Fruit fly (Drosophila melanogaster) whole organism, embryonic: ENCODE results near the gene CG15373.

Source experiments
- B-H1 ChIP-seq: fragments of 200-800 bp; sonication (Bioruptor generic); IDR thresholded peaks from 3 replicates; pipeline ENCODE4 v1.3.6; 2022; ENCODE audit warnings: missing biosample characterization, missing genetic modification characterization
- Bdp1 ChIP-seq: fragments of 200-800 bp; sonication (Bioruptor generic); optimal IDR thresholded peaks from 3 replicates; lab custom pipeline; 2016; ENCODE audit warnings: missing biosample characterization, missing genetic modification characterization
- CG10366 ChIP-seq: fragments of 200-800 bp; sonication (Bioruptor generic); IDR thresholded peaks from 2 replicates; pipeline ENCODE4 v1.3.6; 2022; ENCODE audit warnings: missing biosample characterization, missing genetic modification characterization
- CG10543 ChIP-seq: fragments of 200-800 bp; sonication (Bioruptor generic); optimal IDR thresholded peaks from 3 replicates; lab custom pipeline; 2017; ENCODE audit warnings: missing biosample characterization, mild to moderate bottlenecking, missing genetic modification characterization, moderate library complexity
- CG10565 ChIP-seq: fragments of 200-800 bp; sonication (Bioruptor generic); optimal IDR thresholded peaks from 3 replicates; lab custom pipeline; 2016; ENCODE audit warnings: missing biosample characterization, mild to moderate bottlenecking, missing genetic modification characterization
- CG11247 ChIP-seq: fragments of 200-800 bp; sonication (Bioruptor generic); IDR thresholded peaks from 2 replicates; pipeline ENCODE4 v1.3.6; 2022; ENCODE audit warnings: missing biosample characterization, missing genetic modification characterization
- CG12104 ChIP-seq: fragments of 200-800 bp; sonication (Bioruptor generic); optimal IDR thresholded peaks from 3 replicates; lab custom pipeline; 2016; ENCODE audit warnings: missing biosample characterization, missing genetic modification characterization
- CG12744 ChIP-seq: fragments of 200-800 bp; sonication (Bioruptor generic); optimal IDR thresholded peaks from 2 replicates; lab custom pipeline; 2016; ENCODE audit warnings: missing biosample characterization, missing genetic modification characterization
- CG13287 ChIP-seq: fragments of 200-800 bp; sonication (Bioruptor generic); IDR thresholded peaks from 2 replicates; pipeline ENCODE4 v1.3.6; 2022; ENCODE audit warnings: missing biosample characterization, missing genetic modification characterization; ENCODE audit not compliant: partially characterized antibody
- CG13894 ChIP-seq: fragments of 200-800 bp; sonication (Bioruptor generic); optimal IDR thresholded peaks from 3 replicates; lab custom pipeline; 2018; ENCODE audit warnings: missing biosample characterization, mild to moderate bottlenecking, missing genetic modification characterization, moderate library complexity
- CG2199 ChIP-seq: fragments of 200-800 bp; sonication (Bioruptor generic); IDR thresholded peaks from 3 replicates; pipeline ENCODE4 v1.3.6; 2022; ENCODE audit warnings: missing biosample characterization, missing genetic modification characterization
- CG30020 ChIP-seq: fragments of 200-800 bp; optimal IDR thresholded peaks from 2 replicates; lab custom pipeline; 2019; ENCODE audit warnings: missing biosample characterization, mild to moderate bottlenecking, missing genetic modification characterization, moderate library complexity
- CG31365 ChIP-seq: fragments of 200-800 bp; sonication (Bioruptor generic); optimal IDR thresholded peaks from 2 replicates; lab custom pipeline; 2018; ENCODE audit warnings: missing biosample characterization, mild to moderate bottlenecking, missing genetic modification characterization
- CG34224 ChIP-seq: fragments of 200-800 bp; sonication (Bioruptor generic); IDR thresholded peaks from 3 replicates; pipeline ENCODE4 v1.3.6; 2022; ENCODE audit warnings: missing biosample characterization, missing genetic modification characterization; ENCODE audit not compliant: partially characterized antibody
- CG4854 ChIP-seq: fragments of 200-800 bp; sonication (Bioruptor generic); optimal IDR thresholded peaks from 2 replicates; lab custom pipeline; 2016; ENCODE audit warnings: missing biosample characterization, missing genetic modification characterization, inconsistent platforms
- CG6791 ChIP-seq: fragments of 200-800 bp; sonication (Bioruptor generic); IDR thresholded peaks from 3 replicates; pipeline ENCODE4 v1.3.6; 2022; ENCODE audit warnings: missing biosample characterization, missing genetic modification characterization; ENCODE audit not compliant: partially characterized antibody
- CG7745 ChIP-seq: fragments of 200-800 bp; sonication (Bioruptor generic); optimal IDR thresholded peaks from 2 replicates; lab custom pipeline; 2018; ENCODE audit warnings: missing biosample characterization, mild to moderate bottlenecking, missing genetic modification characterization, moderate library complexity
- CG8478 ChIP-seq: fragments of >200 bp; optimal IDR thresholded peaks from 2 replicates; lab custom pipeline; 2018
- CG9817 ChIP-seq: fragments of 200-800 bp; sonication (Bioruptor generic); optimal IDR thresholded peaks from 2 replicates; lab custom pipeline; 2018; ENCODE audit warnings: missing biosample characterization, mild to moderate bottlenecking, missing genetic modification characterization, moderate library complexity
- CG9932 ChIP-seq: fragments of 200-800 bp; sonication (Bioruptor generic); IDR thresholded peaks from 2 replicates; pipeline ENCODE4 v1.3.6; 2022; ENCODE audit warnings: missing biosample characterization, missing genetic modification characterization
- Deaf1 ChIP-seq: fragments of 200-800 bp; optimal IDR thresholded peaks from 3 replicates; lab custom pipeline; 2019; ENCODE audit warnings: missing biosample characterization, mild to moderate bottlenecking, missing genetic modification characterization, moderate library complexity
- HLH4C ChIP-seq: fragments of 200-800 bp; sonication (Bioruptor generic); IDR thresholded peaks from 3 replicates; pipeline ENCODE4 v1.3.6; 2022; ENCODE audit warnings: missing biosample characterization, missing genetic modification characterization; ENCODE audit not compliant: partially characterized antibody
- Max ChIP-seq: fragments of 200-800 bp; sonication (Bioruptor generic); optimal IDR thresholded peaks from 2 replicates; lab custom pipeline; 2016; ENCODE audit warnings: missing biosample characterization, mild to moderate bottlenecking, missing genetic modification characterization
- Mrtf ChIP-seq: fragments of 200-800 bp; sonication (Bioruptor generic); IDR thresholded peaks from 3 replicates; pipeline ENCODE4 v1.3.6; 2022; ENCODE audit warnings: missing biosample characterization, missing genetic modification characterization
- Ptx1 ChIP-seq: fragments of 200-800 bp; sonication (Bioruptor generic); IDR thresholded peaks from 2 replicates; pipeline ENCODE4 v1.3.6; 2022; ENCODE audit warnings: missing biosample characterization, missing genetic modification characterization
- Side ChIP-seq: fragments of 200-800 bp; sonication (Bioruptor generic); optimal IDR thresholded peaks from 2 replicates; lab custom pipeline; 2016; ENCODE audit warnings: missing biosample characterization, missing genetic modification characterization
- Sry-β ChIP-seq: fragments of 200-800 bp; sonication (Bioruptor generic); optimal IDR thresholded peaks from 2 replicates; lab custom pipeline; 2018; ENCODE audit warnings: missing biosample characterization, mild to moderate bottlenecking, missing genetic modification characterization, moderate library complexity
- Stat92E ChIP-seq, 3 experiments: fragments of >200 bp in 2 of 3; fragments of 200-800 bp in 1 of 3; sonication (Bioruptor generic) in 1 of 3; optimal IDR thresholded peaks; 2 replicates each; lab custom pipeline; 2017 to 2019; ENCODE audit warnings: missing biosample characterization in 3 of 3, missing genetic modification characterization in 3 of 3, mild to moderate bottlenecking in 1 of 3, moderate library complexity in 1 of 3
- Taf1 ChIP-seq: fragments of 200-800 bp; sonication (Bioruptor generic); IDR thresholded peaks from 2 replicates; pipeline ENCODE4 v1.3.6; 2022; ENCODE audit warnings: missing biosample characterization, missing genetic modification characterization
- Trl ChIP-seq, 3 experiments: fragments of >200 bp in 2 of 3; fragments of 200-800 bp in 1 of 3; sonication (Bioruptor generic) in 1 of 3; optimal IDR thresholded peaks; 2 replicates in 1 of 3; 3 replicates in 2 of 3; lab custom pipeline; 2016 to 2017; ENCODE audit warnings: missing biosample characterization in 1 of 3, missing genetic modification characterization in 1 of 3
- abd-A ChIP-seq: fragments of 200-800 bp; sonication (Bioruptor generic); optimal IDR thresholded peaks from 3 replicates; lab custom pipeline; 2019; ENCODE audit warnings: missing biosample characterization, mild to moderate bottlenecking, missing genetic modification characterization, moderate library complexity
- aop ChIP-seq: fragments of 200-800 bp; sonication (Bioruptor generic); IDR thresholded peaks from 2 replicates; pipeline ENCODE4 v1.3.6; 2022; ENCODE audit warnings: missing biosample characterization, missing genetic modification characterization
- bab2 ChIP-seq: fragments of 200-800 bp; sonication (Bioruptor generic); optimal IDR thresholded peaks from 2 replicates; lab custom pipeline; 2016; ENCODE audit warnings: missing biosample characterization, missing genetic modification characterization
- dimm ChIP-seq: fragments of 200-800 bp; sonication (Bioruptor generic); IDR thresholded peaks from 2 replicates; pipeline ENCODE4 v1.3.6; 2022; ENCODE audit warnings: missing biosample characterization, missing genetic modification characterization
- fd3F ChIP-seq: fragments of 200-800 bp; sonication (Bioruptor generic); optimal IDR thresholded peaks from 2 replicates; lab custom pipeline; 2018; ENCODE audit warnings: missing biosample characterization, mild to moderate bottlenecking, missing genetic modification characterization, moderate library complexity
- fd64A ChIP-seq: fragments of 200-800 bp; sonication (Bioruptor generic); optimal IDR thresholded peaks from 3 replicates; lab custom pipeline; 2018; ENCODE audit warnings: missing biosample characterization, mild to moderate bottlenecking, missing genetic modification characterization
- gem ChIP-seq: fragments of 200-800 bp; sonication (Bioruptor generic); optimal IDR thresholded peaks from 2 replicates; lab custom pipeline; 2019; ENCODE audit warnings: missing biosample characterization, mild to moderate bottlenecking, missing genetic modification characterization, moderate library complexity
- jing ChIP-seq: fragments of 200-800 bp; sonication (Bioruptor generic); optimal IDR thresholded peaks from 2 replicates; lab custom pipeline; 2018; ENCODE audit warnings: missing biosample characterization, mild to moderate bottlenecking, missing genetic modification characterization
- knrl ChIP-seq: fragments of 200-800 bp; sonication (Bioruptor generic); IDR thresholded peaks from 3 replicates; pipeline ENCODE4 v1.3.6; 2022; ENCODE audit warnings: missing biosample characterization, missing genetic modification characterization; ENCODE audit not compliant: partially characterized antibody
- lab ChIP-seq: fragments of 200-800 bp; sonication (Bioruptor generic); optimal IDR thresholded peaks from 3 replicates; lab custom pipeline; 2017; ENCODE audit warnings: missing biosample characterization, missing genetic modification characterization, mild to moderate bottlenecking, moderate library complexity, missing genetic modification reagents
- lov ChIP-seq, 2 experiments: fragments of 200-800 bp in 1 of 2; fragments of >200 bp in 1 of 2; sonication (Bioruptor generic) in 1 of 2; IDR thresholded peaks in 1 of 2; optimal IDR thresholded peaks in 1 of 2; 2 replicates in 1 of 2; 3 replicates in 1 of 2; pipeline versions ENCODE4 v1.3.6 to Lab custom; 2017 to 2022; ENCODE audit warnings: missing biosample characterization in 1 of 2, missing genetic modification characterization in 1 of 2
- oc ChIP-seq: fragments of 200-800 bp; sonication (Bioruptor generic); optimal IDR thresholded peaks from 2 replicates; lab custom pipeline; 2018; ENCODE audit warnings: missing biosample characterization, mild to moderate bottlenecking, missing genetic modification characterization, moderate library complexity
- pros ChIP-seq: fragments of 200-800 bp; sonication (Bioruptor generic); optimal IDR thresholded peaks from 3 replicates; lab custom pipeline; 2019; ENCODE audit warnings: missing biosample characterization, mild to moderate bottlenecking, missing genetic modification characterization, moderate library complexity
- seq ChIP-seq: fragments of 200-800 bp; sonication (Bioruptor generic); IDR thresholded peaks from 2 replicates; pipeline ENCODE4 v1.3.6; 2022; ENCODE audit warnings: missing biosample characterization, missing genetic modification characterization
- shn ChIP-seq: fragments of 200-800 bp; sonication (Bioruptor generic); optimal IDR thresholded peaks from 3 replicates; lab custom pipeline; 2016; ENCODE audit warnings: missing biosample characterization, missing genetic modification characterization
- slp2 ChIP-seq: fragments of 200-800 bp; sonication (Bioruptor generic); optimal IDR thresholded peaks from 2 replicates; lab custom pipeline; 2016; ENCODE audit warnings: missing biosample characterization, missing genetic modification characterization
- trh ChIP-seq: fragments of 200-800 bp; sonication (Bioruptor generic); optimal IDR thresholded peaks from 2 replicates; lab custom pipeline; 2016; ENCODE audit warnings: missing biosample characterization, missing genetic modification characterization
- ttk ChIP-seq: fragments of 200-800 bp; sonication (Bioruptor generic); IDR thresholded peaks from 2 replicates; pipeline ENCODE4 v2.1.2; 2022; ENCODE audit warnings: missing biosample characterization, missing genetic modification characterization
- vfl ChIP-seq: fragments of 200-800 bp; sonication (Bioruptor generic); optimal IDR thresholded peaks from 2 replicates; lab custom pipeline; 2016; ENCODE audit warnings: missing biosample characterization, missing genetic modification characterization

CG15373 gene

dm6 chrX:18023615-18024163, 20.1 kb upstream of the CG15373 start, which contains the start of gene CG6867 (continued):
- TF ChIP-seq CG10366: no peak
- no peak for TF ChIP-seq Bdp1 (GFP tag; lab: Kevin White, UChicago)
- no peak for TF ChIP-seq CG6791 (GFP tag; lab: Robert Waterston, UW)
- peak; percentile 75; the same call in 1 of the 3 replicates for TF ChIP-seq CG2199 (GFP tag; lab: Robert Waterston, UW)
- peak; percentile 57 for TF ChIP-seq CG13894
- TF ChIP-seq CG4854: no peak
- no peak for TF ChIP-seq CG9932
- 0 out of 3 replicates have a peak, but pooled peaks have one; percentile 11 for TF ChIP-seq knrl
- no peak for TF ChIP-seq jing (GFP tag; lab: Kevin White, UChicago)
- no peak for TF ChIP-seq CG12104
- TF ChIP-seq Mrtf (GFP tag; lab: Robert Waterston, UW): no peak
- TF ChIP-seq oc (tag; lab: Kevin White, UChicago): no peak
- TF ChIP-seq gem (tag; lab: Kevin White, UChicago): no peak
- TF ChIP-seq bab2 (GFP tag; lab: Kevin White, UChicago): no peak
- peak; percentile 31; the same call in 1 of the 2 replicates for TF ChIP-seq CG13287
- TF ChIP-seq slp2: no peak
- TF ChIP-seq CG7745 (tag; lab: Kevin White, UChicago): no peak
- TF ChIP-seq CG10543 (GFP tag; lab: Kevin White, UChicago): no peak
- TF ChIP-seq dimm: no peak
- no peak for TF ChIP-seq CG11247 (GFP tag; lab: Robert Waterston, UW)
- TF ChIP-seq pros: no peak
- TF ChIP-seq lov (optimal IDR thresholded peaks at IDR 0.05; lab: Kevin White, UChicago): no peak
- TF ChIP-seq lov (GFP tag; IDR thresholded peaks at IDR 0.05; lab: Robert Waterston, UW): no peak
- peak; percentile 61 to 73 for TF ChIP-seq Trl (optimal IDR thresholded peaks at IDR 0.05; lab: Kevin White, UChicago)
- TF ChIP-seq Trl (GFP tag; optimal IDR thresholded peaks at IDR 0.05; lab: Kevin White, UChicago): peak; percentile 3
- no peak for TF ChIP-seq Side (GFP tag; lab: Kevin White, UChicago)
- no peak for TF ChIP-seq HLH4C (GFP tag; lab: Robert Waterston, UW)
- TF ChIP-seq CG30020 (tag; lab: Kevin White, UChicago): no peak
- TF ChIP-seq CG12744 (GFP tag; lab: Kevin White, UChicago): no peak
- TF ChIP-seq Stat92E (GFP tag; optimal IDR thresholded peaks at IDR 0.05; lab: Kevin White, UChicago): no peak
- TF ChIP-seq CG9817 (tag; lab: Kevin White, UChicago): no peak
- TF ChIP-seq fd3F: no peak
- no peak for TF ChIP-seq Max (GFP tag; lab: Kevin White, UChicago)
- TF ChIP-seq CG34224 (GFP tag; lab: Robert Waterston, UW): no peak
- TF ChIP-seq vfl (GFP tag; lab: Kevin White, UChicago): no peak
- TF ChIP-seq Ptx1 (GFP tag; lab: Robert Waterston, UW): no peak
- TF ChIP-seq CG31365: no peak
- no peak for TF ChIP-seq seq (GFP tag; lab: Robert Waterston, UW)
- no peak for TF ChIP-seq CG10565 (GFP tag; lab: Kevin White, UChicago)
- TF ChIP-seq aop (GFP tag; lab: Robert Waterston, UW): no peak
- peak; percentile 71 for TF ChIP-seq Deaf1 (tag; lab: Kevin White, UChicago)
- TF ChIP-seq CG8478: peak; percentile 86
- TF ChIP-seq abd-A: peak; percentile 30
- TF ChIP-seq shn (GFP tag; lab: Kevin White, UChicago): no peak
- no peak for TF ChIP-seq trh (GFP tag; lab: Kevin White, UChicago)
- TF ChIP-seq lab: no peak
- TF ChIP-seq Sry-β: no peak
- no peak for TF ChIP-seq fd64A (GFP tag; lab: Kevin White, UChicago)
- TF ChIP-seq ttk (GFP tag; lab: Robert Waterston, UW): no peak
- TF ChIP-seq B-H1 (GFP tag; lab: Robert Waterston, UW): no peak
- TF ChIP-seq Taf1 (GFP tag; lab: Robert Waterston, UW): no peak
